Fruit fly (Drosophila melanogaster) whole organism, embryonic: Measurements from ENCODE around the gene MICU3.

Source experiments
- ATbp ChIP-seq: fragments of 200-800 bp; sonication (Bioruptor generic); optimal IDR thresholded peaks from 2 replicates; lab custom pipeline; 2017; ENCODE audit warnings: missing biosample characterization, mild to moderate bottlenecking, missing genetic modification characterization, missing genetic modification reagents
- Awh ChIP-seq: fragments of 200-800 bp; sonication (Bioruptor generic); IDR thresholded peaks from 2 replicates; pipeline ENCODE4, ENCODE4 v1.3.6; 2022; ENCODE audit warnings: missing biosample characterization, missing genetic modification characterization
- Bdp1 ChIP-seq: fragments of 200-800 bp; sonication (Bioruptor generic); optimal IDR thresholded peaks from 3 replicates; lab custom pipeline; 2016; ENCODE audit warnings: missing biosample characterization, missing genetic modification characterization
- Bteb2 ChIP-seq: fragments of 200-800 bp; sonication (Bioruptor generic); optimal IDR thresholded peaks from 2 replicates; lab custom pipeline; 2016; ENCODE audit warnings: missing biosample characterization, missing genetic modification characterization
- CG11504 ChIP-seq: fragments of 200-800 bp; sonication (Bioruptor generic); optimal IDR thresholded peaks from 3 replicates; lab custom pipeline; 2019; ENCODE audit warnings: missing biosample characterization, mild to moderate bottlenecking, missing genetic modification characterization, moderate library complexity
- CG12942 ChIP-seq: fragments of 200-800 bp; sonication (Bioruptor generic); optimal IDR thresholded peaks from 3 replicates; lab custom pipeline; 2016; ENCODE audit warnings: missing biosample characterization, missing genetic modification characterization
- CG13123 ChIP-seq: fragments of 200-800 bp; sonication (Bioruptor generic); optimal IDR thresholded peaks from 2 replicates; lab custom pipeline; 2016; ENCODE audit warnings: missing biosample characterization, missing genetic modification characterization
- CG13424 ChIP-seq: fragments of 200-800 bp; sonication (Bioruptor generic); optimal IDR thresholded peaks from 2 replicates; lab custom pipeline; 2019; ENCODE audit warnings: missing biosample characterization, mild to moderate bottlenecking, missing genetic modification characterization, moderate library complexity
- CG13624 ChIP-seq: fragments of 200-800 bp; sonication (Bioruptor generic); optimal IDR thresholded peaks from 2 replicates; lab custom pipeline; 2016; ENCODE audit warnings: missing biosample characterization, missing genetic modification characterization
- CG17186 ChIP-seq: fragments of 200-800 bp; sonication (Bioruptor generic); optimal IDR thresholded peaks from 3 replicates; lab custom pipeline; 2017; ENCODE audit warnings: missing biosample characterization, missing genetic modification reagents, missing genetic modification characterization
- CG18262 ChIP-seq: fragments of 200-800 bp; optimal IDR thresholded peaks from 3 replicates; lab custom pipeline; 2019; ENCODE audit warnings: missing biosample characterization, mild to moderate bottlenecking, missing genetic modification characterization, moderate library complexity
- CG2678 ChIP-seq: fragments of 200-800 bp; sonication (Bioruptor generic); optimal IDR thresholded peaks from 3 replicates; lab custom pipeline; 2019; ENCODE audit warnings: missing biosample characterization, mild to moderate bottlenecking, missing genetic modification characterization, moderate library complexity
- CG2712 ChIP-seq: fragments of 200-800 bp; optimal IDR thresholded peaks from 3 replicates; lab custom pipeline; 2019; ENCODE audit warnings: missing biosample characterization, mild to moderate bottlenecking, missing genetic modification characterization, moderate library complexity
- CG2889 ChIP-seq: fragments of 200-800 bp; sonication (Bioruptor generic); IDR thresholded peaks from 3 replicates; pipeline ENCODE4 v1.3.6; 2022; ENCODE audit warnings: missing biosample characterization, missing genetic modification characterization
- CG34422 ChIP-seq: fragments of 200-800 bp; sonication (Bioruptor generic); IDR thresholded peaks from 3 replicates; pipeline ENCODE4 v1.3.6; 2022; ENCODE audit warnings: missing biosample characterization, missing genetic modification characterization
- CG6689 ChIP-seq: fragments of 200-800 bp; sonication (Bioruptor generic); IDR thresholded peaks from 2 replicates; pipeline ENCODE4 v1.3.6; 2022; ENCODE audit warnings: missing biosample characterization, missing genetic modification characterization
- CG6813 ChIP-seq: fragments of 200-800 bp; sonication (Bioruptor generic); optimal IDR thresholded peaks from 2 replicates; lab custom pipeline; 2017; ENCODE audit warnings: missing biosample characterization, missing genetic modification characterization, mild to moderate bottlenecking, moderate library complexity, missing genetic modification reagents
- CG7987 ChIP-seq: fragments of 200-800 bp; sonication (Bioruptor generic); optimal IDR thresholded peaks from 2 replicates; lab custom pipeline; 2018; ENCODE audit warnings: missing biosample characterization, mild to moderate bottlenecking, missing genetic modification characterization, moderate library complexity
- CG8765 ChIP-seq: fragments of 200-800 bp; sonication (Bioruptor generic); IDR thresholded peaks from 2 replicates; pipeline ENCODE4 v1.3.6; 2022; ENCODE audit warnings: missing biosample characterization, missing genetic modification characterization
- CG9727 ChIP-seq: fragments of 200-800 bp; sonication (Bioruptor generic); optimal IDR thresholded peaks from 3 replicates; lab custom pipeline; 2017; ENCODE audit warnings: missing biosample characterization, mild to moderate bottlenecking, missing genetic modification characterization
- CoRest ChIP-seq: fragments of 200-800 bp; sonication (Bioruptor generic); optimal IDR thresholded peaks from 3 replicates; lab custom pipeline; 2018; ENCODE audit warnings: missing biosample characterization, mild to moderate bottlenecking, missing genetic modification characterization, moderate library complexity
- Dp ChIP-seq: fragments of 200-800 bp; sonication (Bioruptor generic); optimal IDR thresholded peaks from 2 replicates; lab custom pipeline; 2018; ENCODE audit warnings: missing biosample characterization, mild to moderate bottlenecking, missing genetic modification characterization, moderate library complexity
- Eip74EF ChIP-seq, 2 experiments: fragments of 200-800 bp in 1 of 2; fragments of >200 bp in 1 of 2; sonication (Bioruptor generic) in 1 of 2; optimal IDR thresholded peaks; 2 replicates each; lab custom pipeline; 2017 to 2019; ENCODE audit warnings: missing biosample characterization in 2 of 2, missing genetic modification characterization in 2 of 2, mild to moderate bottlenecking in 1 of 2, moderate library complexity in 1 of 2
- Hr51 ChIP-seq, 2 experiments: fragments of 200-800 bp; sonication (Bioruptor generic); optimal IDR thresholded peaks; 2 replicates in 1 of 2; 3 replicates in 1 of 2; lab custom pipeline; 2016 to 2018; ENCODE audit warnings: missing biosample characterization in 2 of 2, missing genetic modification characterization in 2 of 2, mild to moderate bottlenecking in 1 of 2, moderate library complexity in 1 of 2
- Mad ChIP-seq: fragments of 200-800 bp; sonication (Bioruptor generic); optimal IDR thresholded peaks from 2 replicates; lab custom pipeline; 2016; ENCODE audit warnings: missing biosample characterization, missing genetic modification characterization
- Med ChIP-seq: fragments of 200-800 bp; sonication (Bioruptor generic); peaks from one replicate; lab custom pipeline; 2016; ENCODE audit warnings: missing biosample characterization, missing genetic modification characterization, mild to moderate bottlenecking, inconsistent platforms, moderate library complexity
- NfI ChIP-seq: fragments of 200-800 bp; sonication (Bioruptor generic); optimal IDR thresholded peaks from 3 replicates; lab custom pipeline; 2018; ENCODE audit warnings: missing biosample characterization, mild to moderate bottlenecking, missing genetic modification characterization, moderate library complexity
- Oli ChIP-seq: fragments of 200-800 bp; sonication (Bioruptor generic); optimal IDR thresholded peaks from 2 replicates; lab custom pipeline; 2018; ENCODE audit warnings: missing biosample characterization, mild to moderate bottlenecking, missing genetic modification characterization, moderate library complexity
- Pdp1 ChIP-seq, 2 experiments: fragments of 200-800 bp; sonication (Bioruptor generic); optimal IDR thresholded peaks; 3 replicates each; lab custom pipeline; 2016; ENCODE audit warnings: missing biosample characterization in 2 of 2, missing genetic modification characterization in 2 of 2, mild to moderate bottlenecking in 1 of 2, moderate library complexity in 1 of 2
- Ravus ChIP-seq: fragments of 200-800 bp; sonication (Bioruptor generic); IDR thresholded peaks from 2 replicates; pipeline ENCODE4 v1.3.6; 2022; ENCODE audit warnings: missing biosample characterization, missing genetic modification characterization
- Rfx ChIP-seq: fragments of 200-800 bp; sonication (Bioruptor generic); IDR thresholded peaks from 2 replicates; pipeline ENCODE4 v1.3.6; 2022; ENCODE audit warnings: missing biosample characterization, missing genetic modification characterization
- Trl ChIP-seq, 3 experiments: fragments of >200 bp in 2 of 3; fragments of 200-800 bp in 1 of 3; sonication (Bioruptor generic) in 1 of 3; optimal IDR thresholded peaks; 2 replicates in 1 of 3; 3 replicates in 2 of 3; lab custom pipeline; 2016 to 2017; ENCODE audit warnings: missing biosample characterization in 1 of 3, missing genetic modification characterization in 1 of 3
- amos ChIP-seq: fragments of 200-800 bp; sonication (Bioruptor generic); IDR thresholded peaks from 2 replicates; pipeline ENCODE4 v1.3.6; 2022; ENCODE audit warnings: missing biosample characterization, missing genetic modification characterization; ENCODE audit not compliant: partially characterized antibody
- da ChIP-seq: fragments of 200-800 bp; sonication (Bioruptor generic); optimal IDR thresholded peaks from 2 replicates; lab custom pipeline; 2016; ENCODE audit warnings: missing biosample characterization, missing genetic modification characterization
- dm ChIP-seq: fragments of 200-800 bp; sonication (Bioruptor generic); optimal IDR thresholded peaks from 3 replicates; lab custom pipeline; 2016; ENCODE audit warnings: missing biosample characterization, missing genetic modification characterization
- dmrt99B ChIP-seq: fragments of 200-800 bp; sonication (Bioruptor generic); optimal IDR thresholded peaks from 2 replicates; lab custom pipeline; 2018; ENCODE audit warnings: missing biosample characterization, mild to moderate bottlenecking, missing genetic modification characterization, moderate library complexity
- esg ChIP-seq: fragments of 200-800 bp; sonication (Bioruptor generic); conservative IDR thresholded peaks from 2 replicates; pipeline ENCODE4 v1.3.6; 2022; ENCODE audit warnings: missing biosample characterization, missing genetic modification characterization
- eyg ChIP-seq: fragments of 200-800 bp; sonication (Bioruptor generic); optimal IDR thresholded peaks from 3 replicates; lab custom pipeline; 2016; ENCODE audit warnings: missing biosample characterization, missing genetic modification characterization
- gce ChIP-seq: fragments of 200-800 bp; sonication (Bioruptor generic); IDR thresholded peaks from 3 replicates; pipeline ENCODE4 v1.3.6; 2022; ENCODE audit warnings: missing biosample characterization, missing genetic modification characterization
- gem ChIP-seq: fragments of 200-800 bp; sonication (Bioruptor generic); optimal IDR thresholded peaks from 2 replicates; lab custom pipeline; 2019; ENCODE audit warnings: missing biosample characterization, mild to moderate bottlenecking, missing genetic modification characterization, moderate library complexity
- grau ChIP-seq: fragments of 200-800 bp; optimal IDR thresholded peaks from 3 replicates; lab custom pipeline; 2019; ENCODE audit warnings: missing biosample characterization, mild to moderate bottlenecking, missing genetic modification characterization, moderate library complexity
- gt ChIP-seq: fragments of 200-800 bp; sonication (Bioruptor generic); IDR thresholded peaks from 2 replicates; pipeline ENCODE4 v1.3.6; 2022; ENCODE audit warnings: missing biosample characterization, missing genetic modification characterization
- ken ChIP-seq: fragments of 200-800 bp; sonication (Bioruptor generic); IDR thresholded peaks from 3 replicates; pipeline ENCODE4 v1.3.6; 2022; ENCODE audit warnings: missing biosample characterization, missing genetic modification characterization
- lab ChIP-seq: fragments of 200-800 bp; sonication (Bioruptor generic); optimal IDR thresholded peaks from 3 replicates; lab custom pipeline; 2017; ENCODE audit warnings: missing biosample characterization, missing genetic modification characterization, mild to moderate bottlenecking, moderate library complexity, missing genetic modification reagents
- nmo ChIP-seq: fragments of 200-800 bp; sonication (Bioruptor generic); optimal IDR thresholded peaks from 2 replicates; lab custom pipeline; 2018; ENCODE audit warnings: missing biosample characterization, mild to moderate bottlenecking, missing genetic modification characterization, moderate library complexity
- phol ChIP-seq: fragments of 200-800 bp; sonication (Bioruptor generic); optimal IDR thresholded peaks from 3 replicates; lab custom pipeline; 2018; ENCODE audit warnings: missing biosample characterization, mild to moderate bottlenecking, missing genetic modification characterization, moderate library complexity
- slbo ChIP-seq: fragments of 200-800 bp; sonication (Bioruptor generic); IDR thresholded peaks from 2 replicates; pipeline ENCODE4 v1.3.6; 2022; ENCODE audit warnings: missing biosample characterization, missing genetic modification characterization
- unpg ChIP-seq: fragments of 200-800 bp; sonication (Bioruptor generic); optimal IDR thresholded peaks from 3 replicates; lab custom pipeline; 2018; ENCODE audit warnings: missing biosample characterization, mild to moderate bottlenecking, missing genetic modification characterization, moderate library complexity
- zen2 ChIP-seq: fragments of 200-800 bp; sonication (Bioruptor generic); IDR thresholded peaks from 3 replicates; pipeline ENCODE4 v1.3.6; 2022; ENCODE audit warnings: missing biosample characterization, missing genetic modification characterization; ENCODE audit not compliant: partially characterized antibody
- zfh1 ChIP-seq: fragments of 200-800 bp; sonication (Bioruptor generic); IDR thresholded peaks from 3 replicates; pipeline ENCODE4 v1.3.6; 2022; ENCODE audit warnings: missing biosample characterization, missing genetic modification characterization

The MICU3 gene

DNA sequence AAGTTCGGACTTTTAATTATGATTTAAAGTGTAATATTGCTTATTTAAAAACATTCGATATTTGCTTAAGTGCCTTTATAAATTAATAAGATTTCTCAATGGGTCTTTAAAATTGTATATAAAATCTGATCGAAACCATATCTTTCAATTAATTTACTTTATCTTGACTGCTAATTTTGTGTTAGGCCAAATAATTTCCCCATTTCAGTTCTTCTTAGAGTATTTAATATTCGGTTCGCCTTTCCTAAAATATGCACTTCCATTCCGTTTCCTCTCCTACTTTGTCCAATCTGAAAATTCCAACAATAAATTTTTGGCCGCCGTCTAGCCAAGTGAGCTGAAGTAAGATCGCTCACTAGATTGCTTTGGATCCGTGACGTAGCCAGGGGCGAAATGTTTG lies 22.6 kb upstream of the MICU3 start (continued):
- TF ChIP-seq CG2678 (tag; lab: Kevin White, UChicago) (peak; percentile 37), NfI (GFP tag; lab: Kevin White, UChicago) (no peak), CG6689 (0 out of 2 replicates have a peak, but pooled peaks have one; percentile 8), CG34422 (no peak), CG2889 (GFP tag; lab: Robert Waterston, UW) (no peak), eyg (no peak), ATbp (GFP tag; lab: Kevin White, UChicago) (peak; percentile 15), amos (GFP tag; lab: Robert Waterston, UW) (no peak), Rfx (GFP tag; lab: Robert Waterston, UW) (no peak), phol (tag; lab: Kevin White, UChicago) (peak; percentile 4), CG2712 (tag; lab: Kevin White, UChicago) (no peak), Bdp1 (GFP tag; lab: Kevin White, UChicago) (no peak), Eip74EF (GFP tag; optimal IDR thresholded peaks at IDR 0.05; lab: Kevin White, UChicago) (peak in 1 of 2 experiments; percentile 14), dm (no peak), grau (peak; percentile 35), Trl (optimal IDR thresholded peaks at IDR 0.05; lab: Kevin White, UChicago) (no peak), Trl (GFP tag; optimal IDR thresholded peaks at IDR 0.05; lab: Kevin White, UChicago) (no peak), Oli (tag; lab: Kevin White, UChicago) (peak; percentile 24), CG17186 (GFP tag; lab: Kevin White, UChicago) (no peak), esg (peak; percentile 12; the same call in 1 of the 2 replicates), CG8765 (GFP tag; lab: Robert Waterston, UW) (no peak), Ravus (no peak), Dp (no peak), da (GFP tag; lab: Kevin White, UChicago) (no peak), CG18262 (tag; lab: Kevin White, UChicago) (peak; percentile 18), CG9727 (GFP tag; lab: Kevin White, UChicago) (no peak), Bteb2 (GFP tag; lab: Kevin White, UChicago) (no peak), gem (tag; lab: Kevin White, UChicago) (peak; percentile 66), CG13123 (GFP tag; lab: Kevin White, UChicago) (no peak), Hr51 (GFP tag; optimal IDR thresholded peaks at IDR 0.05; lab: Kevin White, UChicago) (peak in 1 of 2 experiments; percentile 67), CG13424 (tag; lab: Kevin White, UChicago) (peak; percentile 40), dmrt99B (tag; lab: Kevin White, UChicago) (peak; percentile 39), Med (peak; percentile 51), ken (GFP tag; lab: Robert Waterston, UW) (no peak), nmo (GFP tag; lab: Kevin White, UChicago) (peak; percentile 25), CoRest (tag; lab: Kevin White, UChicago) (peak; percentile 38), gt (GFP tag; lab: Robert Waterston, UW) (no peak), zen2 (GFP tag; lab: Robert Waterston, UW) (no peak), CG11504 (tag; lab: Kevin White, UChicago) (peak; percentile 35), CG13624 (GFP tag; lab: Kevin White, UChicago) (no peak), unpg (peak; percentile 25), CG6813 (GFP tag; lab: Kevin White, UChicago) (no peak), Mad (no peak), lab (peak; percentile 8), slbo (GFP tag; lab: Robert Waterston, UW) (peak; percentile 36), CG7987 (GFP tag; lab: Kevin White, UChicago) (no peak), Awh (GFP tag; lab: Robert Waterston, UW) (no peak), zfh1 (GFP tag; lab: Robert Waterston, UW) (no peak), gce (no peak), CG12942 (GFP tag; lab: Kevin White, UChicago) (no peak), Pdp1 (GFP tag; optimal IDR thresholded peaks at IDR 0.05; lab: Kevin White, UChicago) (no peak)
